Worm (Caenorhabditis elegans): ENCODE results near the gene C16H3.3.

The C16H3.3 gene

ce11 chrX:17626599-17626998 lies 16.8 kb upstream of the C16H3.3 start:
- no peak for TF ChIP-seq ztf-4 (tag; optimal IDR thresholded peaks at IDR 0.05)
- peak; percentile 17 for TF ChIP-seq nhr-129 (tag; optimal IDR thresholded peaks at IDR 0.05)

ce11 chrX:17625729-17626128 lies 15.9 kb upstream of the C16H3.3 start:
- TF ChIP-seq F13H6.1 (tag; optimal IDR thresholded peaks at IDR 0.05) (no peak), lsy-2 (tag; optimal IDR thresholded peaks at IDR 0.05) (no peak), egl-27 (tag; optimal IDR thresholded peaks at IDR 0.05) (no peak), gmeb-1 (tag; optimal IDR thresholded peaks at IDR 0.05) (no peak), sem-4 (tag; optimal IDR thresholded peaks at IDR 0.05) (no peak), nhr-12 (tag; optimal IDR thresholded peaks at IDR 0.05) (no peak), ztf-1 (GFP tag; conservative IDR thresholded peaks at IDR 0.05) (no peak), nhr-10 (tag; optimal IDR thresholded peaks at IDR 0.05) (no peak), aly-2 (tag; optimal IDR thresholded peaks at IDR 0.05) (no peak), nhr-237 (tag; optimal IDR thresholded peaks at IDR 0.05) (no peak), elt-1 (tag; optimal IDR thresholded peaks at IDR 0.05) (no peak), lin-13 (GFP tag; optimal IDR thresholded peaks at IDR 0.05) (no peak)

ce11 chrX:17625245-17625644 lies 15.4 kb upstream of the C16H3.3 start:
- TF ChIP-seq ztf-4 (tag; optimal IDR thresholded peaks at IDR 0.05) (no peak), elt-1 (tag; optimal IDR thresholded peaks at IDR 0.05) (no peak), ama-1 (optimal IDR thresholded peaks at IDR 0.05) (no peak), lsy-2 (tag; optimal IDR thresholded peaks at IDR 0.05) (no peak), skn-1 (tag; optimal IDR thresholded peaks at IDR 0.05) (no peak), nhr-12 (tag; optimal IDR thresholded peaks at IDR 0.05) (no peak), lin-13 (GFP tag; optimal IDR thresholded peaks at IDR 0.05) (no peak), nhr-77 (tag; optimal IDR thresholded peaks at IDR 0.05) (no peak), nhr-237 (tag; optimal IDR thresholded peaks at IDR 0.05) (no peak), mdl-1 (tag; optimal IDR thresholded peaks at IDR 0.05) (no peak), nhr-11 (tag; optimal IDR thresholded peaks at IDR 0.05) (no peak), F13H6.1 (tag; optimal IDR thresholded peaks at IDR 0.05) (no peak), sem-4 (tag; optimal IDR thresholded peaks at IDR 0.05) (no peak), dmd-4 (tag; optimal IDR thresholded peaks at IDR 0.05) (no peak), ztf-1 (GFP tag; conservative IDR thresholded peaks at IDR 0.05) (no peak), gmeb-1 (tag; optimal IDR thresholded peaks at IDR 0.05) (no peak)

ce11 chrX:17614245-17614644 lies 4.4 kb upstream of the C16H3.3 start, which contains the start of gene ncs-7:
Gene ncs-7, plus strand, starts transcription at chrX:17614545.
- TF ChIP-seq ztf-4 (tag; optimal IDR thresholded peaks at IDR 0.05) (no peak), R02D3.7 (tag; optimal IDR thresholded peaks at IDR 0.05) (no peak), lin-39 (tag; optimal IDR thresholded peaks at IDR 0.05) (no peak), ama-1 (optimal IDR thresholded peaks at IDR 0.05) (no peak), lin-11 (tag; optimal IDR thresholded peaks at IDR 0.05) (no peak), snpc-4 (tag; optimal IDR thresholded peaks at IDR 0.05) (no peak), aly-2 (tag; optimal IDR thresholded peaks at IDR 0.05) (no peak), ceh-82 (tag; optimal IDR thresholded peaks at IDR 0.05) (no peak), mdl-1 (tag; optimal IDR thresholded peaks at IDR 0.05) (no peak), sma-9 (GFP tag; optimal IDR thresholded peaks at IDR 0.05) (no peak), sma-9 (tag; optimal IDR thresholded peaks at IDR 0.05) (no peak)

- TF ChIP-seq ceh-82 (tag; optimal IDR thresholded peaks at IDR 0.05): no peak
- TF ChIP-seq dmd-4 (tag; optimal IDR thresholded peaks at IDR 0.05): no peak
- no peak for TF ChIP-seq mdl-1 (tag; optimal IDR thresholded peaks at IDR 0.05)
Measured at ce11 chrX:17613024-17613423, 3.2 kb upstream of the C16H3.3 start.

ce11 chrX:17611180-17611579 lies 1.3 kb upstream of the C16H3.3 start:
- TF ChIP-seq sma-9 (GFP tag; optimal IDR thresholded peaks at IDR 0.05) (peak; percentile 31), sma-9 (tag; optimal IDR thresholded peaks at IDR 0.05) (no peak), unc-39 (tag; optimal IDR thresholded peaks at IDR 0.05) (no peak), sma-3 (GFP tag; optimal IDR thresholded peaks at IDR 0.05) (peak; percentile 54), peb-1 (tag; optimal IDR thresholded peaks at IDR 0.05) (no peak), nhr-25 (tag; optimal IDR thresholded peaks at IDR 0.05) (no peak), egl-27 (tag; optimal IDR thresholded peaks at IDR 0.05) (no peak), nhr-129 (tag; optimal IDR thresholded peaks at IDR 0.05) (peak; percentile 12), ZK546.5 (tag; optimal IDR thresholded peaks at IDR 0.05) (no peak), nhr-21 (tag; optimal IDR thresholded peaks at IDR 0.05) (peak; percentile 23), lin-13 (GFP tag; optimal IDR thresholded peaks at IDR 0.05) (peak; percentile 3), lsy-2 (tag; optimal IDR thresholded peaks at IDR 0.05) (peak in 1 of 2 experiments; percentile 28), R02D3.7 (tag; optimal IDR thresholded peaks at IDR 0.05) (no peak)
